Worm (Caenorhabditis elegans): ENCODE data around the gene myo-3.

- TF ChIP-seq ets-7 (tag; optimal IDR thresholded peaks at IDR 0.05) (no peak), ceh-36 (tag; optimal IDR thresholded peaks at IDR 0.05) (no peak), tbx-37 (GFP tag; conservative IDR thresholded peaks at IDR 0.05) (no peak), hmbx-1 (tag; optimal IDR thresholded peaks at IDR 0.05) (no peak), tra-4 (tag; optimal IDR thresholded peaks at IDR 0.05) (no peak)
These were observed 16.9 kb upstream of the myo-3 start, which contains the start of gene T04H1.5 for ce11 chrV:12251041-12251440.

All from whole organism, early embryonic.